Fruit fly (Drosophila melanogaster) Kc167 (cell line): Measurements from ENCODE around the gene Cow.

Experiments
- Sin3A ChIP-seq: fragments of >200 bp; optimal IDR thresholded peaks from 2 replicates; lab custom pipeline; 2018; ENCODE audit warnings: missing external identifiers
- h ChIP-seq: fragments of >200 bp; optimal IDR thresholded peaks from 3 replicates; lab custom pipeline; 2018; ENCODE audit warnings: missing external identifiers
- insv ChIP-seq: fragments of >200 bp; optimal IDR thresholded peaks from 3 replicates; lab custom pipeline; 2018; ENCODE audit warnings: missing external identifiers
- psq ChIP-seq: fragments of >200 bp; optimal IDR thresholded peaks from 2 replicates; lab custom pipeline; 2017; ENCODE audit warnings: missing external identifiers
- ttk ChIP-seq: sonication (Bioruptor generic); optimal IDR thresholded peaks from 2 replicates; lab custom pipeline; 2017; ENCODE audit warnings: missing external identifiers

- no peak for TF ChIP-seq insv (lab: Kevin White, UChicago)
- no peak for TF ChIP-seq ttk (lab: Kevin White, UChicago)
- no peak for TF ChIP-seq psq (lab: Kevin White, UChicago)
- TF ChIP-seq Sin3A (lab: Kevin White, UChicago) = no peak
- TF ChIP-seq h (lab: Kevin White, UChicago) = no peak
Measured at dm6 chr3R:23144654-23145053, 32.1 kb upstream of the Cow start.
